Worm (Caenorhabditis elegans) whole organism, late embryonic: Measurements from ENCODE around the gene F25E5.1.

Experiments
- C38D4.7 ChIP-seq: fragments of 200-800 bp; sonication (Bioruptor generic); optimal IDR thresholded peaks from 2 replicates; lab custom pipeline; 2018; ENCODE audit warnings: mild to moderate bottlenecking, missing genetic modification characterization, moderate library complexity, missing compliant biosample characterization
- K09A11.1 ChIP-seq: sonication (generic microtip); optimal IDR thresholded peaks from 2 replicates; lab custom pipeline; 2017; ENCODE audit warnings: antibody characterized with exemption, mild to moderate bottlenecking, missing genetic modification characterization, missing compliant biosample characterization; ENCODE audit not compliant: insufficient read depth
- Y22D7AL.16 ChIP-seq: sonication (generic microtip); optimal IDR thresholded peaks from 2 replicates; lab custom pipeline; 2016; ENCODE audit warnings: missing genetic modification characterization, missing compliant biosample characterization
- ama-1 ChIP-seq: fragments of 150-350 bp; optimal IDR thresholded peaks from 2 replicates; lab custom pipeline; 2014
- ceh-18 ChIP-seq: sonication (generic microtip); optimal IDR thresholded peaks from 2 replicates; lab custom pipeline; 2016; ENCODE audit warnings: missing genetic modification characterization, missing compliant biosample characterization
- ceh-19 ChIP-seq: fragments of 200-800 bp; sonication (Bioruptor generic); optimal IDR thresholded peaks from 2 replicates; lab custom pipeline; 2018; ENCODE audit warnings: mild to moderate bottlenecking, missing genetic modification characterization, missing compliant biosample characterization
- ceh-24 ChIP-seq: sonication (generic microtip); optimal IDR thresholded peaks from 2 replicates; lab custom pipeline; 2016; ENCODE audit warnings: mild to moderate bottlenecking, missing genetic modification characterization, missing compliant biosample characterization
- ceh-30 ChIP-seq: fragments of 150-350 bp; optimal IDR thresholded peaks from 2 replicates; lab custom pipeline; 2014; ENCODE audit warnings: missing biosample characterization, missing genetic modification characterization
- ceh-45 ChIP-seq: fragments of 200-800 bp; sonication (Bioruptor generic); IDR thresholded peaks from 2 replicates; pipeline ENCODE4 v1.3.6; 2022; ENCODE audit warnings: missing genetic modification reagents, missing genetic modification characterization, missing compliant biosample characterization
- ceh-6 ChIP-seq: fragments of 200-800 bp; sonication (Bioruptor generic); optimal IDR thresholded peaks from 2 replicates; lab custom pipeline; 2018; ENCODE audit warnings: mild to moderate bottlenecking, missing genetic modification characterization, missing compliant biosample characterization
- elt-4 ChIP-seq: sonication (generic microtip); optimal IDR thresholded peaks from 2 replicates; lab custom pipeline; 2016; ENCODE audit warnings: missing genetic modification characterization, missing compliant biosample characterization
- ets-4 ChIP-seq: sonication (generic microtip); optimal IDR thresholded peaks from 2 replicates; lab custom pipeline; 2016; ENCODE audit warnings: missing genetic modification characterization, missing compliant biosample characterization
- eyg-1 ChIP-seq: sonication (generic microtip); optimal IDR thresholded peaks from 2 replicates; lab custom pipeline; 2016; ENCODE audit warnings: missing genotype, missing genetic modification characterization, missing compliant biosample characterization
- gmeb-2 ChIP-seq: sonication (generic microtip); optimal IDR thresholded peaks from 2 replicates; lab custom pipeline; 2016; ENCODE audit warnings: missing genetic modification characterization, inconsistent platforms, missing compliant biosample characterization
- hlh-13 ChIP-seq: fragments of 200-800 bp; sonication (Bioruptor generic); optimal IDR thresholded peaks from 2 replicates; lab custom pipeline; 2018; ENCODE audit warnings: mild to moderate bottlenecking, missing genetic modification characterization, missing compliant biosample characterization
- hlh-15 ChIP-seq: sonication (generic microtip); optimal IDR thresholded peaks from 2 replicates; lab custom pipeline; 2016; ENCODE audit warnings: missing genetic modification characterization, missing compliant biosample characterization
- hlh-30 ChIP-seq: sonication (generic microtip); optimal IDR thresholded peaks from 2 replicates; lab custom pipeline; 2017; ENCODE audit warnings: antibody characterized with exemption, missing genetic modification characterization, missing compliant biosample characterization; ENCODE audit not compliant: insufficient read depth
- hlh-6 ChIP-seq: sonication (generic microtip); optimal IDR thresholded peaks from 2 replicates; lab custom pipeline; 2016; ENCODE audit warnings: missing genotype, missing genetic modification characterization, missing compliant biosample characterization
- hlh-8 ChIP-seq: sonication (generic microtip); optimal IDR thresholded peaks from 2 replicates; lab custom pipeline; 2016; ENCODE audit warnings: missing genotype, missing genetic modification characterization, missing compliant biosample characterization
- lin-11 ChIP-seq: fragments of 200-800 bp; sonication (Bioruptor generic); optimal IDR thresholded peaks from 2 replicates; lab custom pipeline; 2018; ENCODE audit warnings: mild to moderate bottlenecking, missing genetic modification characterization, missing compliant biosample characterization
- madf-2 ChIP-seq: sonication (generic microtip); optimal IDR thresholded peaks from 2 replicates; lab custom pipeline; 2017; ENCODE audit warnings: missing genetic modification characterization, missing compliant biosample characterization
- nhr-11 ChIP-seq: fragments of 150-350 bp; optimal IDR thresholded peaks from 2 replicates; lab custom pipeline; 2014; ENCODE audit warnings: missing biosample characterization, missing genetic modification characterization
- npax-4 ChIP-seq: sonication (generic microtip); optimal IDR thresholded peaks from 2 replicates; lab custom pipeline; 2016; ENCODE audit warnings: missing genetic modification characterization, missing compliant biosample characterization
- pag-3 ChIP-seq: sonication (generic microtip); optimal IDR thresholded peaks from 2 replicates; lab custom pipeline; 2016; ENCODE audit warnings: missing compliant biosample characterization, missing genetic modification characterization, borderline replicate concordance
- pha-2 ChIP-seq: sonication (generic microtip); optimal IDR thresholded peaks from 2 replicates; lab custom pipeline; 2017; ENCODE audit warnings: mild to moderate bottlenecking, missing genetic modification characterization, missing compliant biosample characterization
- pha-4 ChIP-seq: fragments of 150-350 bp; optimal IDR thresholded peaks from 2 replicates; lab custom pipeline; 2018; ENCODE audit warnings: missing biosample characterization, missing genetic modification reagents, missing genetic modification characterization
- pqm-1 ChIP-seq: sonication (generic microtip); optimal IDR thresholded peaks from 2 replicates; lab custom pipeline; 2016; ENCODE audit warnings: missing genetic modification characterization, missing compliant biosample characterization
- pros-1 ChIP-seq: fragments of 150-350 bp; optimal IDR thresholded peaks from 2 replicates; lab custom pipeline; 2014; ENCODE audit warnings: missing biosample characterization, missing genetic modification reagents, missing genetic modification characterization
- ref-2 ChIP-seq: sonication (generic microtip); optimal IDR thresholded peaks from 2 replicates; lab custom pipeline; 2016; ENCODE audit warnings: missing genetic modification characterization, missing compliant biosample characterization
- rnt-1 ChIP-seq: sonication (generic microtip); optimal IDR thresholded peaks from 2 replicates; lab custom pipeline; 2016; ENCODE audit warnings: missing genetic modification characterization, missing compliant biosample characterization
- sdc-2 ChIP-seq: sonication (generic microtip); optimal IDR thresholded peaks from 2 replicates; lab custom pipeline; 2016; ENCODE audit warnings: missing genotype, missing genetic modification characterization, missing compliant biosample characterization
- sox-2 ChIP-seq: fragments of 200-800 bp; sonication (Bioruptor generic); IDR thresholded peaks from 2 replicates; pipeline ENCODE4 v1.3.6; 2022; ENCODE audit warnings: missing genetic modification reagents, missing genetic modification characterization, missing compliant biosample characterization
- sox-4 ChIP-seq: sonication (generic microtip); optimal IDR thresholded peaks from 2 replicates; lab custom pipeline; 2017; ENCODE audit warnings: mild to moderate bottlenecking, missing genetic modification characterization, inconsistent platforms, missing compliant biosample characterization
- syd-9 ChIP-seq: sonication (generic microtip); optimal IDR thresholded peaks from 2 replicates; lab custom pipeline; 2016; ENCODE audit warnings: mild to moderate bottlenecking, missing genetic modification characterization, moderate library complexity, missing compliant biosample characterization
- tbx-2 ChIP-seq: sonication (generic microtip); optimal IDR thresholded peaks from 2 replicates; lab custom pipeline; 2016; ENCODE audit warnings: missing genetic modification characterization, missing compliant biosample characterization
- zip-5 ChIP-seq: sonication (generic microtip); optimal IDR thresholded peaks from 2 replicates; lab custom pipeline; 2016; ENCODE audit warnings: missing genetic modification characterization, missing compliant biosample characterization

Gene F25E5.1

DNA sequence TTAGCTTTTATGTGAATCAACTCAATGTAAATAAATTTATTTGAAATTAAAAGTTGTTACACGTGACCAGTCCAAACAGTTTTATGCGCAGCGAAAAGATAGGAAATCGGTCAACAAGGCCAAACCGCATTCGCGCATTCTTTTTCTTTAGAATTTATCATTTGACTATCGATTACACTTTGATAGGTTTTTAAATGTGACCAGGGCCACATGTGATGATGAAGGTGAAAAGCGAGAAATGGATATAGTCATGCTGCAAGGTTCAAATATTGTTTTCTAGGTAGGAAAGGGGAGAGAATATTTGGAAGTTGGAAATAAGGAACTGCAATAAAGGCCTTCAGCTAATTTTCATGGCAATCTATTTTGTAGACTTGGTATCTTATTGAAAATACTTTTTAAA is 28.8 kb upstream of the F25E5.1 start:
- no peak for TF ChIP-seq zip-5 (tag; lab: Kevin White, UChicago)
- TF ChIP-seq syd-9 = no peak
- TF ChIP-seq madf-2 = no peak
- TF ChIP-seq pha-4 = no peak
- no peak for TF ChIP-seq pqm-1 (tag; lab: Kevin White, UChicago)
- TF ChIP-seq ceh-45 = no peak
- no peak for TF ChIP-seq K09A11.1 (tag; lab: Kevin White, UChicago)
- TF ChIP-seq hlh-8 = no peak
- no peak for TF ChIP-seq ceh-30 (tag; lab: Kevin White, UChicago)
- no peak for TF ChIP-seq ceh-19 (GFP tag; lab: Kevin White, UChicago)
- no peak for TF ChIP-seq hlh-6 (tag; lab: Kevin White, UChicago)
- no peak for TF ChIP-seq lin-11
- no peak for TF ChIP-seq tbx-2
- TF ChIP-seq pag-3 (tag; lab: Kevin White, UChicago) = no peak
- no peak for TF ChIP-seq nhr-11 (tag; lab: Kevin White, UChicago)
- no peak for TF ChIP-seq sox-4 (tag; lab: Kevin White, UChicago)
- no peak for TF ChIP-seq pros-1 (tag; lab: Kevin White, UChicago)
- no peak for TF ChIP-seq pha-2 (tag; lab: Kevin White, UChicago)
- TF ChIP-seq ama-1 (lab: Kevin White, UChicago) = no peak
- no peak for TF ChIP-seq npax-4 (tag; lab: Kevin White, UChicago)
- TF ChIP-seq, all 69 proteins: peak for 0

DNA sequence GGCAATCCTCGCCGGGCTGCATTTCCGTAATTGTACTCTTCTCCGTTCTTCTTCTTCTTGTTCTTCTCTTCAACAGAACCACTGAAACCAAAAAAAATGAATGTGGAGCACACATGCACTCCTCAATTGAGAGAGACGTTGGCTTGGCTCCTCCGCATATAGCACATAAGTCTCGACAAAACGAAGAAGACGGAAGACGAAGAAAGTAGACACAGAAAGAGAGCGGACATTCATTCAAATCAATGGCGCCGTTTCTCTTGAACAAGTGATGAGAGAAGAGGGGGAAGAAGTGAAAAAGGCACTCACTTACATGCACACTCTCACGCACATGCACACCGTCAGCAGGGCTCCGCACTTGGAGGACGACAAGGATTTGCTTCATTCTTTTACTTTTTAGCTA is 28.1 kb upstream of the F25E5.1 start, which contains the start of gene F25E5.9:
Gene F25E5.9, minus strand, starts transcription at position 382 of the 400 bp plus-strand sequence.
- TF ChIP-seq rnt-1 = no peak
- TF ChIP-seq gmeb-2 = no peak
- TF ChIP-seq ceh-30 (tag; lab: Kevin White, UChicago) = no peak
- no peak for TF ChIP-seq pha-2 (tag; lab: Kevin White, UChicago)

DNA sequence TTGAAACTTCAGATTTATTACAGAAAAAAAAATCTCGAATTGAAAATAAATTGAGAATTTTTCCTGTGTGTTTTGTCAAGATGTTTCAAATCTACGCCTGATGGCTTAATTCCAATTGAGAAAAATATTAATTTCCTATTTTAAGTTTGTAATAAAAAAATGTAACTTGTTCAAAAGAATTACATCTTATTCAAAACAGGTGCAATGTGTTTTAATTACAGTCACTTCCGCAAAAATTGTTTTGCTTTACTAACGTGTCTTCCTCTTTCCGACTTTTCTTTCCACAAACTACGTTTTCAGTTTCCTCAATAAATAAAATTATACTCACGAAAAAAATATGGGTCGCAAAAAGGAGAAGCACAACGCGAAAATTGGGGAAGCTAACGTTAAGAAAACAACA is 27.7 kb upstream of the F25E5.1 start, which contains the start of gene F25E5.16:
Gene F25E5.16, plus strand, starts transcription at position 301 of the 400 bp plus-strand sequence.
- TF ChIP-seq sdc-2 (tag; lab: Kevin White, UChicago) (no peak), ceh-18 (no peak), hlh-30 (tag; lab: Kevin White, UChicago) (no peak), hlh-13 (GFP tag; lab: Kevin White, UChicago) (no peak), ceh-6 (GFP tag; lab: Kevin White, UChicago) (no peak), hlh-15 (tag; lab: Kevin White, UChicago) (no peak), ref-2 (no peak), ets-4 (tag; lab: Kevin White, UChicago) (no peak), ama-1 (lab: Kevin White, UChicago) (no peak), Y22D7AL.16 (no peak), rnt-1 (no peak), sox-2 (GFP tag; lab: Robert Waterston, UW) (no peak), pha-4 (no peak), pqm-1 (tag; lab: Kevin White, UChicago) (no peak), eyg-1 (tag; lab: Kevin White, UChicago) (no peak), nhr-11 (tag; lab: Kevin White, UChicago) (no peak), elt-4 (tag; lab: Kevin White, UChicago) (no peak), ceh-24 (no peak)

DNA sequence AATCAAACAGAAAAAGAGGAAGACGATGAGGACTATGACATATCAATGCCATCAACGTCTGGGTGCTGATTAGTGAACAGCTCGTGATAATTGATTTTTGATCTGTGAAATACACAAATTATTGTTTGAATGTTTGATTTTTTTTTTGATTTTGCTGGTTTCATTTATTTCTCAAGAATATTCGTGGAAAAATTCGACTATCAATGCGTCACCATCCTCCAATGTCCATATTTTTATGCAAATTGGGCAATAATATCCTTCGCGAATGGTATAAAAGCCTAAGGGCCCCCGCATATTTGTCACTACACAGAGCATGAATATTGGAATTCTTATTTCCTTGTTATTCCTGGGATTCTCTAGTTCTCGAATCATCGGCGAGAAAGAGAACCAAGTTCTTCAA is 25.9 kb upstream of the F25E5.1 start, which contains the start of gene try-13:
Gene try-13, plus strand, starts transcription at position 301 of the 400 bp plus-strand sequence.
- TF ChIP-seq C38D4.7 (GFP tag; lab: Kevin White, UChicago) = no peak

DNA sequence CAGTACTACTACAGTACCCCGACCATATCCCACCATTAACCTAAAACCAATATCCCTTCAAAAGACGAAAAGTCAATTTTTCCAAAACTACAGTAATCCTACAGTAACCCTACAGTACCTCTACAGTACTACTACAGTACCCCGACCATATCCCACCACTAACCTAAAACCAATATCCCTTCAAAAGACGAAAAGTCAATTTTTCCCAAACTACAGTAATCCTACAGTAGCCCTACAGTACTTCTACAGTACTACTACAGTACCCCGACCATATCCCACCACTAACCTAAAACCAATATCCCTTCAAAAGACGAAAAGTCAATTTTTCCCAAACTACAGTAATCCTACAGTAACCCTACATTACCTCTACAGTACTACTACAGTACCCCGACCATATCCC is 22.2 kb upstream of the F25E5.1 start:
- peak; percentile 60; the same call in 1 of the 2 replicates for TF ChIP-seq ceh-45
